Worm (Caenorhabditis elegans): Measurements from ENCODE around the gene fbxb-82.
A peak's percentile ranks its signal among the peaks of the same experiment; 100 is the strongest.
"Not testable (repeated sequence)": the region's sequence is repeated elsewhere in the genome, so short reads cannot be mapped to it uniquely, and the experiment has no call there.

fbxb-82 gene

DNA sequence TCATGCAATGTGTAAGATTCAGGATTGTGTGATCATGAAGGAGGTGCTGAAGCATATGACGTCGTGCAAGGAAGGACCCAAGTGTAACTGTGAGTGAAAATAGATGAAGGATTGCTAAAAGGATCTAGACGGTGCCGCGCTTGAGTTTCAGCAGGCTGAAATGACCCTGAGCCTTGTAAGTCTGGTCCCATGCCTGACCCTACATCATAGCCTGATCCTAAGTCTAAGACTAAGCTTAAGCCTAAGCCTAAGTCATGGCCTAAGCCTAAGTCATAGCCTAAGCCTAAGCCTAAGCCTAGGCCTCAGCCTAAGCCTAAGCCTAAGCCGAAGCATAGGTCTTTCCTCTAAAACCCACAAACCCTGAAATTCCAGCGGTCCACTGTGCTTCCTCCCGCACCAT lies 25.2 kb downstream of the fbxb-82 start:
- TF ChIP-seq tbx-8 (GFP tag; optimal IDR thresholded peaks at IDR 0.05) (no peak), M03D4.4 (tag; optimal IDR thresholded peaks at IDR 0.05) (no peak), hlh-1 (tag; optimal IDR thresholded peaks at IDR 0.05) (no peak), nhr-237 (tag; optimal IDR thresholded peaks at IDR 0.05) (no peak), mab-5 (tag; optimal IDR thresholded peaks at IDR 0.05) (no peak), ztf-11 (tag; optimal IDR thresholded peaks at IDR 0.05) (no peak), ceh-43 (GFP tag; optimal IDR thresholded peaks at IDR 0.05) (no peak), pha-4 (tag; optimal IDR thresholded peaks at IDR 0.05) (no peak), drap-1 (GFP tag; optimal IDR thresholded peaks at IDR 0.05) (no peak), nhr-76 (tag; optimal IDR thresholded peaks at IDR 0.05) (no peak), zip-8 (tag; optimal IDR thresholded peaks at IDR 0.05) (no peak), sem-2 (GFP tag; optimal IDR thresholded peaks at IDR 0.05) (no peak), unc-39 (tag; optimal IDR thresholded peaks at IDR 0.05) (no peak)

- no peak for TF ChIP-seq unc-120 (tag; optimal IDR thresholded peaks at IDR 0.05; ENCODE audit: poor library complexity, severe bottlenecking)
- TF ChIP-seq elt-3 (tag; optimal IDR thresholded peaks at IDR 0.05): no peak
- no peak for TF ChIP-seq nhr-237 (tag; optimal IDR thresholded peaks at IDR 0.05)
- no peak for TF ChIP-seq tbx-8 (GFP tag; optimal IDR thresholded peaks at IDR 0.05)
- no peak for TF ChIP-seq mab-5 (tag; optimal IDR thresholded peaks at IDR 0.05)
- TF ChIP-seq mls-2 (tag; optimal IDR thresholded peaks at IDR 0.05): no peak
- TF ChIP-seq nhr-12 (tag; optimal IDR thresholded peaks at IDR 0.05): no peak
- no peak for TF ChIP-seq nhr-76 (tag; optimal IDR thresholded peaks at IDR 0.05)
- no peak for TF ChIP-seq snpc-4 (tag; optimal IDR thresholded peaks at IDR 0.05)
- TF ChIP-seq bed-3 (GFP tag; optimal IDR thresholded peaks at IDR 0.05): no peak
Observed at ce11 chrIII:117210-117609, 25.8 kb downstream of the fbxb-82 start, which contains the start of gene C29F9.5. TSS of gene C29F9.5 (plus strand) at chrIII:117510.

DNA sequence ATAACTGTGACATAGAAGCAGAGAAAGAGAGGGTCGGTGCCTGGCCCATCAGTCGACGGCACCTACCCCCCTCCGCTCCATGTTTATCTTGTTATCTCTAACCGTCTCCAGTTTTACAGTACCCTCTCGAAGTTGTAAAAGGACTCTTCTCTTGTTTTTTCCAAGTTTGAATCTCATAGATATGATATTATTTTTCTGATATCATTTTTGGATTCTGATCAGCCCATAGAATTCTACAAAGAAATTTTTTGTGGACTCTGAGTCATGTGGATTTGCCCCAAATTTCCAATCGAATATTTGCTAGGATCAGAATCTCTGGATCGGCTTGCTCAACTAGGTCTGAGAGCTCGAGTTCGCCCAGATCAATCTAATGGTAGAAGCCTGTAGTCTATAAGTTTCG lies 28.4 kb downstream of the fbxb-82 start, which contains the start of gene C29F9.6:
Gene C29F9.6 (plus strand): TSS at position 301 of the 400 bp plus-strand sequence.
- TF ChIP-seq tbx-8 (GFP tag; optimal IDR thresholded peaks at IDR 0.05) (no peak), elt-1 (tag; optimal IDR thresholded peaks at IDR 0.05; ENCODE audit: borderline replicate concordance, insufficient read depth) (no peak), nhr-76 (tag; optimal IDR thresholded peaks at IDR 0.05) (no peak), bed-3 (GFP tag; optimal IDR thresholded peaks at IDR 0.05) (no peak), sem-2 (GFP tag; optimal IDR thresholded peaks at IDR 0.05) (no peak), nhr-28 (tag; optimal IDR thresholded peaks at IDR 0.05) (no peak), ztf-11 (tag; optimal IDR thresholded peaks at IDR 0.05) (no peak), mls-2 (tag; optimal IDR thresholded peaks at IDR 0.05) (no peak)

DNA sequence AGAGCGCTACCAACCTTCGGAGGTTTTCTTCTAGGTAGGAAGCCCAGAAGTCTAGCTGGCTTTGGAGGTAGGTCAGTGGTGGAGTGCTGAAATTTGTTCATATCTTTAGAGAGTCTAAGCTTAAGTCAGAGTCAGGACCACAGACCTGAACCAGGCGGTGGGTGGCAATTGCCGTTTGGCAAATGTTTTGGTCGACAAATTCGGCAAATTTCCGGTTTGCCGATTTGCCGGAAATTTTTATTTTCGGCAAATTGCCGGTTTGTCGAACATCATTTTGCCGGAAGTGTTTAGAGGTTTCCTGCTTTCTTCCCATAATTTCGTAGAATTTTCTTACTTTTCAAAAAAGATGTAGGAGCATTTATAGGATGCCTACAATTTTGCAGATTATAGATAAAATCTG lies 44.2 kb downstream of the fbxb-82 start, which contains the start of gene C29F9.9:
Gene C29F9.9 (minus strand): TSS at position 101 of the 400 bp plus-strand sequence.
- not testable (repeated sequence) for TF ChIP-seq nhr-12, M03D4.4, blmp-1 (tag; optimal IDR thresholded peaks at IDR 0.05)

DNA sequence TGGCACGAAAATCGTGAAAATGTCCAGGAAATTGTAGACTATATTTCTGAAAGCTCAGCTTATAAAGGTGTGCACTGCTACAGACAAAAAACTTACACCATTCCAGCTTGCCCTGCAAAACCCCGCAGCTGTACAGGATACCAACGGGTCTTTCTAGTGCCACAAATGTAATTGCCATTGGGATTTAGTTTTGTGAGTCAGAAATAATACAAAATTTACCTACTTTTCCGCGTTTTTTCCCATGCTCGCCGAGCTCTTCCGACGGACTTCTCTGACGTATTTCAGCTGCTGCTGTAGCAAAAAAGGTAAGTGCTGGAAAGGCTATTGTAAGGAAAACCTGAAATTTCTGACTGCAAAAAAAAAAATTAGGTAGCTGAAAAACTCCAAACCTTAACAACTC lies 46.0 kb downstream of the fbxb-82 start, which contains the start of gene C29F9.8:
Gene C29F9.8 (minus strand): TSS at position 101 of the 400 bp plus-strand sequence.
- not testable (repeated sequence) for TF ChIP-seq nhr-12 (tag; optimal IDR thresholded peaks at IDR 0.05); nhr-237 (tag; optimal IDR thresholded peaks at IDR 0.05); tbx-8 (GFP tag; optimal IDR thresholded peaks at IDR 0.05)

DNA sequence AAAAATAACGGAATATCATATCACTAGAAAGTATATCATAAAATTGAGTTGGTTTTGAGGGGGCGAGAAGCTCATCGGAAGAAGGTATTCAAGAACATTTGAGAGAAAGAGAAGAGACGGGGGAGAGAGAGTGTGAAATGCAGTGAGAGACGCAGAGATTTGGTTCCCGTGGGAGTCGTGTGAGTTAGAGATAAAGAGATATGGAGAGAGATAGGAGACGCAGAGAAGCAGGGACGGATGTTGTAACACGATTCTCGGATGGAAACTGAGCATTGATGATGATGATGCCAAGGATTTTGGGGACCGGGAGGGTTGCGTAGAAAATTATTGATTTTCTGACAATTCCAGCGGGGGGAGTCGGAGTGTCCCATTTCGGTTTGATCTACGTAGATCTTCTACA lies 46.8 kb downstream of the fbxb-82 start:
- TF ChIP-seq lin-32 (GFP tag; optimal IDR thresholded peaks at IDR 0.05) (no peak), unc-62 (GFP tag; optimal IDR thresholded peaks at IDR 0.05) (no peak), sptf-1 (tag; optimal IDR thresholded peaks at IDR 0.05) (peak; percentile 31), flh-1 (GFP tag; optimal IDR thresholded peaks at IDR 0.05) (no peak), mls-2 (tag; optimal IDR thresholded peaks at IDR 0.05) (no peak), elt-3 (tag; optimal IDR thresholded peaks at IDR 0.05) (no peak), zip-8 (tag; optimal IDR thresholded peaks at IDR 0.05) (no peak), nhr-76 (tag; optimal IDR thresholded peaks at IDR 0.05) (no peak), nhr-12 (tag; optimal IDR thresholded peaks at IDR 0.05) (no peak), ceh-39 (tag; optimal IDR thresholded peaks at IDR 0.05) (no peak), unc-120 (tag; optimal IDR thresholded peaks at IDR 0.05; ENCODE audit: poor library complexity, severe bottlenecking) (peak; percentile 30), pha-4 (tag; optimal IDR thresholded peaks at IDR 0.05) (peak; percentile 3), hlh-1 (tag; optimal IDR thresholded peaks at IDR 0.05) (peak; percentile 7), nhr-2 (tag; optimal IDR thresholded peaks at IDR 0.05) (no peak), snpc-4 (tag; optimal IDR thresholded peaks at IDR 0.05) (no peak), lin-13 (tag; optimal IDR thresholded peaks at IDR 0.05) (no peak), ces-1 (GFP tag; optimal IDR thresholded peaks at IDR 0.05) (peak; percentile 58), mep-1 (tag; optimal IDR thresholded peaks at IDR 0.05) (peak; percentile 17), blmp-1 (tag; optimal IDR thresholded peaks at IDR 0.05) (no peak), sem-2 (GFP tag; optimal IDR thresholded peaks at IDR 0.05) (no peak), M03D4.4 (tag; optimal IDR thresholded peaks at IDR 0.05) (no peak)

Measured in whole organism, mixed stage, embryonic.